Worm (Caenorhabditis elegans) whole organism, L2 larva: ENCODE measurements around the gene F15E6.9.

ENCODE experiments used
- C34F6.9 ChIP-seq: fragments of 150-350 bp; optimal IDR thresholded peaks from 2 replicates; lab custom pipeline; 2014; ENCODE audit warnings: missing biosample characterization, missing genetic modification characterization
- F13H6.1 ChIP-seq: sonication (generic microtip); optimal IDR thresholded peaks from 2 replicates; lab custom pipeline; 2016; ENCODE audit warnings: missing genetic modification characterization, missing compliant biosample characterization
- ZK546.5 ChIP-seq: sonication (generic microtip); optimal IDR thresholded peaks from 2 replicates; lab custom pipeline; 2017; ENCODE audit warnings: missing biosample characterization, missing genetic modification characterization
- alr-1 ChIP-seq: fragments of 150-350 bp; optimal IDR thresholded peaks from 2 replicates; lab custom pipeline; 2014; ENCODE audit warnings: missing biosample characterization, missing genetic modification characterization
- aly-2 ChIP-seq: fragments of 150-350 bp; optimal IDR thresholded peaks from 2 replicates; lab custom pipeline; 2014; ENCODE audit warnings: missing biosample characterization, missing genetic modification characterization
- ama-1 ChIP-seq: fragments of 150-350 bp; optimal IDR thresholded peaks from 2 replicates; lab custom pipeline; 2018; ENCODE audit warnings: inconsistent platforms
- blmp-1 ChIP-seq: sonication (generic microtip); optimal IDR thresholded peaks from 2 replicates; lab custom pipeline; 2017; ENCODE audit warnings: missing genetic modification characterization, mild to moderate bottlenecking, missing compliant biosample characterization, antibody characterized with exemption, moderate library complexity; ENCODE audit not compliant: insufficient read depth
- ceh-16 ChIP-seq: fragments of 150-350 bp; optimal IDR thresholded peaks from 2 replicates; lab custom pipeline; 2014; ENCODE audit warnings: missing biosample characterization, missing genetic modification characterization
- ceh-82 ChIP-seq: fragments of 150-350 bp; optimal IDR thresholded peaks from 2 replicates; lab custom pipeline; 2014; ENCODE audit warnings: missing biosample characterization, missing genetic modification characterization
- crh-2 ChIP-seq: sonication (generic microtip); optimal IDR thresholded peaks from 2 replicates; lab custom pipeline; 2017; ENCODE audit warnings: missing biosample characterization, missing genetic modification characterization
- dmd-4 ChIP-seq: sonication (generic microtip); optimal IDR thresholded peaks from 2 replicates; lab custom pipeline; 2017; ENCODE audit warnings: missing biosample characterization, missing genetic modification characterization
- elt-1 ChIP-seq: fragments of 150-350 bp; optimal IDR thresholded peaks from 2 replicates; lab custom pipeline; 2014; ENCODE audit warnings: missing biosample characterization, missing genetic modification characterization
- elt-3 ChIP-seq: sonication (generic microtip); optimal IDR thresholded peaks from 2 replicates; lab custom pipeline; 2017; ENCODE audit warnings: missing biosample characterization, missing genetic modification characterization
- fos-1 ChIP-seq: fragments of 150-350 bp; optimal IDR thresholded peaks from 2 replicates; lab custom pipeline; 2014; ENCODE audit warnings: missing biosample characterization, missing genetic modification characterization
- gmeb-1 ChIP-seq: fragments of 150-350 bp; optimal IDR thresholded peaks from 2 replicates; lab custom pipeline; 2014; ENCODE audit warnings: missing biosample characterization, missing genetic modification characterization
- lin-11 ChIP-seq: fragments of 150-350 bp; sonication (generic microtip); optimal IDR thresholded peaks from 2 replicates; lab custom pipeline; 2014; ENCODE audit warnings: missing biosample characterization, missing genetic modification characterization, inconsistent platforms, mixed read lengths
- lin-13 ChIP-seq: fragments of 150-350 bp; optimal IDR thresholded peaks from 2 replicates; lab custom pipeline; 2014; ENCODE audit warnings: missing biosample characterization, missing genetic modification reagents, missing genetic modification characterization
- lin-39 ChIP-seq: fragments of 150-350 bp; optimal IDR thresholded peaks from 2 replicates; lab custom pipeline; 2014; ENCODE audit warnings: missing biosample characterization, missing genetic modification reagents, missing genetic modification characterization
- lsy-2 ChIP-seq, 2 experiments: fragments of 150-350 bp in 1 of 2; sonication (generic microtip) in 1 of 2; optimal IDR thresholded peaks; 2 replicates each; lab custom pipeline; 2014 to 2017; ENCODE audit warnings: missing biosample characterization in 2 of 2, missing genetic modification characterization in 2 of 2
- mab-5 ChIP-seq: fragments of 150-350 bp; optimal IDR thresholded peaks from 2 replicates; lab custom pipeline; 2014; ENCODE audit warnings: missing biosample characterization, missing genetic modification characterization
- mdl-1 ChIP-seq, 2 experiments: fragments of 150-350 bp in 1 of 2; sonication (generic microtip) in 1 of 2; optimal IDR thresholded peaks; 2 replicates each; lab custom pipeline; 2017; ENCODE audit warnings: missing biosample characterization in 2 of 2, missing genetic modification characterization in 2 of 2
- nhr-10 ChIP-seq: sonication (generic microtip); optimal IDR thresholded peaks from 2 replicates; lab custom pipeline; 2017; ENCODE audit warnings: missing biosample characterization, missing genetic modification characterization
- nhr-11 ChIP-seq: fragments of 150-350 bp; optimal IDR thresholded peaks from 2 replicates; lab custom pipeline; 2014; ENCODE audit warnings: missing biosample characterization, missing genetic modification characterization
- nhr-12 ChIP-seq: fragments of 150-350 bp; optimal IDR thresholded peaks from 2 replicates; lab custom pipeline; 2014; ENCODE audit warnings: missing biosample characterization, missing genetic modification characterization
- nhr-21 ChIP-seq: fragments of 150-350 bp; optimal IDR thresholded peaks from 2 replicates; lab custom pipeline; 2014; ENCODE audit warnings: missing biosample characterization, missing genetic modification characterization
- nhr-23 ChIP-seq: fragments of 150-350 bp; optimal IDR thresholded peaks from 2 replicates; lab custom pipeline; 2014; ENCODE audit warnings: missing biosample characterization, missing genetic modification reagents, missing genetic modification characterization
- nhr-237 ChIP-seq: fragments of 150-350 bp; optimal IDR thresholded peaks from 2 replicates; lab custom pipeline; 2014; ENCODE audit warnings: missing biosample characterization, missing genetic modification characterization
- nhr-25 ChIP-seq: fragments of 150-350 bp; sonication (generic microtip); optimal IDR thresholded peaks from 3 replicates; lab custom pipeline; 2014; ENCODE audit warnings: missing biosample characterization, missing genetic modification characterization
- nhr-6 ChIP-seq: fragments of 150-350 bp; optimal IDR thresholded peaks from 2 replicates; lab custom pipeline; 2014; ENCODE audit warnings: missing biosample characterization, missing genetic modification characterization
- nhr-77 ChIP-seq: fragments of 150-350 bp; optimal IDR thresholded peaks from 2 replicates; lab custom pipeline; 2014; ENCODE audit warnings: missing biosample characterization, missing genetic modification characterization
- peb-1 ChIP-seq: fragments of 150-350 bp; optimal IDR thresholded peaks from 2 replicates; lab custom pipeline; 2014; ENCODE audit warnings: missing biosample characterization, missing genetic modification characterization
- sem-4 ChIP-seq: fragments of 150-350 bp; optimal IDR thresholded peaks from 2 replicates; lab custom pipeline; 2014; ENCODE audit warnings: missing biosample characterization, missing genetic modification reagents, missing genetic modification characterization
- skn-1 ChIP-seq: sonication (generic microtip); optimal IDR thresholded peaks from 2 replicates; lab custom pipeline; 2017; ENCODE audit warnings: missing biosample characterization, missing genetic modification characterization
- sma-3 ChIP-seq: sonication (generic microtip); optimal IDR thresholded peaks from 2 replicates; lab custom pipeline; 2016; ENCODE audit warnings: missing genetic modification reagents, missing genetic modification characterization, missing compliant biosample characterization
- sma-9 ChIP-seq, 2 experiments: fragments of 150-350 bp in 1 of 2; sonication (generic microtip) in 1 of 2; optimal IDR thresholded peaks; 2 replicates each; lab custom pipeline; 2014 to 2016; ENCODE audit warnings: missing genetic modification characterization in 2 of 2, mild to moderate bottlenecking in 1 of 2, missing biosample characterization in 1 of 2, missing compliant biosample characterization in 1 of 2, missing genetic modification reagents in 1 of 2, moderate library complexity in 1 of 2
- snpc-4 ChIP-seq: fragments of 150-350 bp; optimal IDR thresholded peaks from 2 replicates; lab custom pipeline; 2014; ENCODE audit warnings: missing biosample characterization, missing genetic modification characterization
- unc-39 ChIP-seq: fragments of 150-350 bp; optimal IDR thresholded peaks from 2 replicates; lab custom pipeline; 2014; ENCODE audit warnings: missing biosample characterization, missing genetic modification characterization
- unc-55 ChIP-seq: fragments of 150-350 bp; sonication (generic microtip); optimal IDR thresholded peaks from 3 replicates; lab custom pipeline; 2014; ENCODE audit warnings: missing biosample characterization, missing genetic modification reagents, missing genetic modification characterization
- unc-62 ChIP-seq: fragments of 150-350 bp; optimal IDR thresholded peaks from 2 replicates; lab custom pipeline; 2014; ENCODE audit warnings: missing biosample characterization, missing genetic modification reagents, missing genetic modification characterization
- zag-1 ChIP-seq: fragments of 150-350 bp; optimal IDR thresholded peaks from 2 replicates; lab custom pipeline; 2014; ENCODE audit warnings: missing biosample characterization, missing genetic modification characterization
- ztf-1 ChIP-seq: fragments of 200-800 bp; sonication (Bioruptor generic); conservative IDR thresholded peaks from 2 replicates; pipeline ENCODE4 v1.3.6; 2022; ENCODE audit warnings: missing genetic modification characterization, missing compliant biosample characterization
- ztf-11 ChIP-seq: sonication (generic microtip); optimal IDR thresholded peaks from 2 replicates; lab custom pipeline; 2017; ENCODE audit warnings: missing biosample characterization, missing genetic modification characterization
- ztf-4 ChIP-seq: fragments of 150-350 bp; optimal IDR thresholded peaks from 2 replicates; lab custom pipeline; 2014; ENCODE audit warnings: missing biosample characterization, missing genetic modification characterization

F15E6.9 gene

ce11 chrIV:4247334-4247733 lies 51.5 kb downstream of the F15E6.9 start:
- TF ChIP-seq C34F6.9 (peak; percentile 51), nhr-25 (tag; lab: Kevin White, UChicago) (peak; percentile 33), nhr-6 (tag; lab: Kevin White, UChicago) (no peak), ztf-1 (GFP tag; lab: Robert Waterston, UW) (no peak), aly-2 (tag; lab: Kevin White, UChicago) (no peak), nhr-11 (no peak), nhr-21 (peak; percentile 40), ceh-82 (tag; lab: Kevin White, UChicago) (no peak), gmeb-1 (peak; percentile 65), lin-13 (GFP tag; lab: Kevin White, UChicago) (peak; percentile 35), F13H6.1 (peak; percentile 20), unc-62 (GFP tag; lab: Kevin White, UChicago) (no peak), ceh-16 (tag; lab: Kevin White, UChicago) (no peak), nhr-237 (tag; lab: Kevin White, UChicago) (no peak), sma-9 (GFP tag; optimal IDR thresholded peaks at IDR 0.05; lab: Kevin White, UChicago) (peak; percentile 66), sma-9 (tag; optimal IDR thresholded peaks at IDR 0.05; lab: Kevin White, UChicago) (no peak), sem-4 (tag; lab: Kevin White, UChicago) (no peak), sma-3 (GFP tag; lab: Kevin White, UChicago) (peak; percentile 20), elt-3 (tag; lab: Kevin White, UChicago) (no peak), lin-39 (tag; lab: Kevin White, UChicago) (no peak), skn-1 (tag; lab: Kevin White, UChicago) (no peak), alr-1 (tag; lab: Kevin White, UChicago) (no peak), unc-55 (GFP tag; lab: Kevin White, UChicago) (peak; percentile 78), mdl-1 (tag; optimal IDR thresholded peaks at IDR 0.05; lab: Kevin White, UChicago) (no peak), nhr-12 (no peak), crh-2 (tag; lab: Kevin White, UChicago) (peak; percentile 11), nhr-23 (tag; lab: Kevin White, UChicago) (no peak), blmp-1 (tag; lab: Kevin White, UChicago) (no peak), ama-1 (lab: Kevin White, UChicago) (no peak), nhr-77 (no peak), snpc-4 (tag; lab: Kevin White, UChicago) (peak; percentile 42), mab-5 (tag; lab: Kevin White, UChicago) (no peak), ztf-11 (tag; lab: Kevin White, UChicago) (no peak), lin-11 (tag; lab: Kevin White, UChicago) (peak; percentile 19), nhr-10 (tag; lab: Kevin White, UChicago) (no peak), zag-1 (tag; lab: Kevin White, UChicago) (no peak), peb-1 (tag; lab: Kevin White, UChicago) (no peak), ztf-4 (tag; lab: Kevin White, UChicago) (no peak), elt-1 (tag; lab: Kevin White, UChicago) (no peak), dmd-4 (tag; lab: Kevin White, UChicago) (no peak), lsy-2 (tag; optimal IDR thresholded peaks at IDR 0.05; lab: Kevin White, UChicago) (peak; percentile 39 to 85), unc-39 (tag; lab: Kevin White, UChicago) (no peak), fos-1 (tag; lab: Kevin White, UChicago) (no peak)

ce11 chrIV:4246493-4246892 lies 52.4 kb downstream of the F15E6.9 start, which contains the start of gene ttr-20:
Gene ttr-20, plus strand, starts transcription at chrIV:4246793.
- TF ChIP-seq nhr-11, result no peak
- TF ChIP-seq ztf-4 (tag; lab: Kevin White, UChicago), result no peak
- no peak for TF ChIP-seq skn-1 (tag; lab: Kevin White, UChicago)
- TF ChIP-seq nhr-12, result no peak
- TF ChIP-seq ceh-82 (tag; lab: Kevin White, UChicago), result no peak
- no peak for TF ChIP-seq fos-1 (tag; lab: Kevin White, UChicago)
- no peak for TF ChIP-seq aly-2 (tag; lab: Kevin White, UChicago)
- TF ChIP-seq C34F6.9, result no peak
- TF ChIP-seq ztf-11 (tag; lab: Kevin White, UChicago), result no peak
- TF ChIP-seq crh-2 (tag; lab: Kevin White, UChicago), result no peak
- TF ChIP-seq ZK546.5, result no peak
- TF ChIP-seq nhr-25 (tag; lab: Kevin White, UChicago), result no peak
- TF ChIP-seq, all 48 proteins: peak for 0
